Fruit fly (Drosophila melanogaster) whole organism, wandering third instar larva: ENCODE measurements around the gene Vha16-5.
A peak's percentile ranks its signal among the peaks of the same experiment; 100 is the strongest.

Experiments
- Abd-B ChIP-seq: fragments of >200 bp; optimal IDR thresholded peaks from 2 replicates; lab custom pipeline; 2017; ENCODE audit warnings: missing biosample characterization, missing genetic modification characterization
- CG32264 ChIP-seq: fragments of 200-800 bp; sonication (Bioruptor generic); optimal IDR thresholded peaks from 2 replicates; lab custom pipeline; 2016; ENCODE audit warnings: missing biosample characterization, missing genetic modification characterization
- CG9705 ChIP-seq: fragments of 200-800 bp; sonication (Bioruptor generic); optimal IDR thresholded peaks from 2 replicates; lab custom pipeline; 2018; ENCODE audit warnings: missing biosample characterization, mild to moderate bottlenecking, missing genetic modification characterization
- CrebA ChIP-seq: fragments of 200-800 bp; sonication (Bioruptor generic); optimal IDR thresholded peaks from 2 replicates; lab custom pipeline; 2016; ENCODE audit warnings: missing biosample characterization, mild to moderate bottlenecking, missing genetic modification characterization, borderline replicate concordance
- Dfd ChIP-seq: fragments of >200 bp; optimal IDR thresholded peaks from 2 replicates; lab custom pipeline; 2017; ENCODE audit warnings: missing biosample characterization, missing genetic modification characterization
- Dif ChIP-seq: fragments of 200-275, 200-300 bp; sonication (Bioruptor generic); optimal IDR thresholded peaks from 2 replicates; lab custom pipeline; 2018; ENCODE audit warnings: missing biosample characterization, missing genetic modification characterization; ENCODE audit not compliant: partially characterized antibody
- GATAd ChIP-seq: sonication (Bioruptor generic); optimal IDR thresholded peaks from 2 replicates; lab custom pipeline; 2016; ENCODE audit warnings: missing biosample characterization, missing genetic modification characterization
- HLH106 ChIP-seq: fragments of 200-800 bp; optimal IDR thresholded peaks from 3 replicates; lab custom pipeline; 2019; ENCODE audit warnings: missing biosample characterization, mild to moderate bottlenecking, missing genetic modification characterization, moderate library complexity
- Hnf4 ChIP-seq: fragments of 200-800 bp; sonication (Bioruptor generic); optimal IDR thresholded peaks from 2 replicates; lab custom pipeline; 2016; ENCODE audit warnings: missing biosample characterization, mild to moderate bottlenecking, missing genetic modification characterization
- Hr78 ChIP-seq: fragments of >200 bp; optimal IDR thresholded peaks from 2 replicates; lab custom pipeline; 2017; ENCODE audit warnings: missing biosample characterization, missing genetic modification characterization
- Hr83 ChIP-seq: fragments of 200-300 bp; sonication (Bioruptor generic); optimal IDR thresholded peaks from 2 replicates; lab custom pipeline; 2016; ENCODE audit warnings: missing biosample characterization, mild to moderate bottlenecking, missing genetic modification characterization, moderate library complexity; ENCODE audit not compliant: poor library complexity, severe bottlenecking
- Jra ChIP-seq: sonication (Bioruptor generic); optimal IDR thresholded peaks from 2 replicates; lab custom pipeline; 2016; ENCODE audit warnings: missing biosample characterization, missing genetic modification characterization
- Mio ChIP-seq: sonication (Bioruptor generic); optimal IDR thresholded peaks from 2 replicates; lab custom pipeline; 2016; ENCODE audit warnings: missing biosample characterization, missing genetic modification characterization
- Myc ChIP-seq: fragments of >200 bp; optimal IDR thresholded peaks from 2 replicates; lab custom pipeline; 2017
- N ChIP-seq: fragments of >200 bp; optimal IDR thresholded peaks from 2 replicates; lab custom pipeline; 2018; ENCODE audit warnings: missing biosample characterization, missing external identifiers, missing genetic modification characterization
- OdsH ChIP-seq: fragments of 200-800 bp; sonication (Bioruptor generic); optimal IDR thresholded peaks from 2 replicates; lab custom pipeline; 2016; ENCODE audit warnings: missing biosample characterization, mild to moderate bottlenecking, missing genetic modification characterization
- Rel ChIP-seq, 2 experiments: fragments of 200-800 bp; sonication (Bioruptor generic) in 1 of 2; optimal IDR thresholded peaks; 2 replicates in 1 of 2; 3 replicates in 1 of 2; lab custom pipeline; 2016 to 2019; ENCODE audit warnings: mild to moderate bottlenecking in 2 of 2, missing biosample characterization in 2 of 2, missing genetic modification characterization in 2 of 2, moderate library complexity in 1 of 2
- Sp1 ChIP-seq: fragments of 200-800 bp; sonication (Bioruptor generic); optimal IDR thresholded peaks from 3 replicates; lab custom pipeline; 2019; ENCODE audit warnings: missing biosample characterization, mild to moderate bottlenecking, missing genetic modification characterization, moderate library complexity
- Vsx2 ChIP-seq: fragments of 200-300, 225-300 bp; sonication (Bioruptor generic); optimal IDR thresholded peaks from 2 replicates; lab custom pipeline; 2018; ENCODE audit warnings: missing biosample characterization, missing genetic modification characterization; ENCODE audit not compliant: partially characterized antibody
- br ChIP-seq: fragments of 200-800 bp; sonication (Bioruptor generic); optimal IDR thresholded peaks from 2 replicates; lab custom pipeline; 2016; ENCODE audit warnings: missing biosample characterization, missing genetic modification characterization
- brk ChIP-seq: fragments of 200-800 bp; sonication (Bioruptor generic); optimal IDR thresholded peaks from 2 replicates; lab custom pipeline; 2016; ENCODE audit warnings: missing biosample characterization, mild to moderate bottlenecking, missing genetic modification characterization
- dl ChIP-seq, 2 experiments: fragments of 175-275, 200-275 bp in 1 of 2; fragments of 200-275 bp in 1 of 2; sonication (Bioruptor generic); optimal IDR thresholded peaks; lab custom pipeline; 2018; ENCODE audit warnings: mild to moderate bottlenecking in 2 of 2, missing biosample characterization in 2 of 2, missing genetic modification characterization in 2 of 2, moderate library complexity in 2 of 2; ENCODE audit not compliant: partially characterized antibody in 2 of 2, insufficient read depth in 1 of 2
- dmrt93B ChIP-seq: fragments of 200-800 bp; sonication (Bioruptor generic); optimal IDR thresholded peaks from 2 replicates; lab custom pipeline; 2018; ENCODE audit warnings: missing biosample characterization, mild to moderate bottlenecking, missing genetic modification characterization
- dsf ChIP-seq: sonication (Bioruptor generic); optimal IDR thresholded peaks from 2 replicates; lab custom pipeline; 2016; ENCODE audit warnings: missing biosample characterization, missing genetic modification characterization, borderline replicate concordance
- ey ChIP-seq: fragments of 200-800 bp; sonication (Bioruptor generic); optimal IDR thresholded peaks from 2 replicates; lab custom pipeline; 2016; ENCODE audit warnings: missing biosample characterization, missing genetic modification characterization
- foxo ChIP-seq, 2 experiments: fragments of 200-800 bp; sonication (Bioruptor generic); optimal IDR thresholded peaks; 2 replicates in 1 of 2; 3 replicates in 1 of 2; lab custom pipeline; 2016 to 2017; ENCODE audit warnings: missing biosample characterization in 2 of 2, missing genetic modification characterization in 2 of 2
- fru ChIP-seq: fragments of 200-800 bp; sonication (Bioruptor generic); optimal IDR thresholded peaks from 3 replicates; lab custom pipeline; 2016; ENCODE audit warnings: missing biosample characterization, mild to moderate bottlenecking, missing genetic modification characterization
- h ChIP-seq: fragments of 200-800 bp; sonication (Bioruptor generic); optimal IDR thresholded peaks from 3 replicates; lab custom pipeline; 2016; ENCODE audit warnings: missing biosample characterization, mild to moderate bottlenecking, missing genetic modification characterization
- jim ChIP-seq: fragments of 175-275, 200-325 bp; sonication (Bioruptor generic); optimal IDR thresholded peaks from 2 replicates; lab custom pipeline; 2016; ENCODE audit warnings: missing biosample characterization, mild to moderate bottlenecking, missing genetic modification characterization
- lola ChIP-seq: fragments of >200 bp; optimal IDR thresholded peaks from 2 replicates; lab custom pipeline; 2017; ENCODE audit warnings: missing biosample characterization, missing genetic modification characterization
- pan ChIP-seq: fragments of >200 bp; optimal IDR thresholded peaks from 2 replicates; lab custom pipeline; 2017
- psq ChIP-seq: fragments of 200-800 bp; sonication (Bioruptor generic); optimal IDR thresholded peaks from 3 replicates; lab custom pipeline; 2017; ENCODE audit warnings: missing biosample characterization, mild to moderate bottlenecking, missing genetic modification characterization, moderate library complexity
- rgr ChIP-seq: fragments of 200-800 bp; sonication (Bioruptor generic); optimal IDR thresholded peaks from 3 replicates; lab custom pipeline; 2016; ENCODE audit warnings: missing biosample characterization, mild to moderate bottlenecking, missing genetic modification characterization
- sage ChIP-seq: fragments of 200-800 bp; sonication (Bioruptor generic); optimal IDR thresholded peaks from 2 replicates; lab custom pipeline; 2016; ENCODE audit warnings: missing biosample characterization, mild to moderate bottlenecking, missing genetic modification characterization
- sv ChIP-seq: fragments of 200-800 bp; sonication (Bioruptor generic); optimal IDR thresholded peaks from 3 replicates; lab custom pipeline; 2016; ENCODE audit warnings: missing biosample characterization, missing genetic modification characterization
- tai ChIP-seq: sonication (Bioruptor generic); optimal IDR thresholded peaks from 2 replicates; lab custom pipeline; 2016; ENCODE audit warnings: missing biosample characterization, missing genetic modification characterization
- usp ChIP-seq: fragments of >200 bp; optimal IDR thresholded peaks from 2 replicates; lab custom pipeline; 2017; ENCODE audit warnings: missing biosample characterization, missing genetic modification characterization
- woc ChIP-seq: sonication (Bioruptor generic); optimal IDR thresholded peaks from 2 replicates; lab custom pipeline; 2016; ENCODE audit warnings: missing biosample characterization, mild to moderate bottlenecking, missing genetic modification characterization

The Vha16-5 gene

DNA sequence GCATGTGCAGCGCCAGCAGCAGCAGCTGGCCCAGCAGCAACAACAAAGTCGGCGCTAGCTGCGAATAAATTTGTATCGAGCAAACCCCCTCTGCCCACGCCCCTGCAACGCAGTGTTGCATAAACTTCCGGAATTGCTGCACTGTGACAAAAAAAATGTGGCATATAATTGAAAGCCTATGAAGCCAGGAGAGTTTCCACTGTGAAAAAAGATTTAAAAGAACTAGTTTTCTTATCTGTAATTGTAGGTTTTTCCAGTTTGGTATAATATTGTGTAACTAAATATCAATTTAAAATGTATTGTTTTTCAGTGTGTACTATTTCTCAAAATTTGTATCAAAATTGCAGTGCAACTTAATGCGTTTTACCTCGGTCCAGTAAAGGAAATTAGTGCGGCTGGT lies 11.4 kb upstream of the Vha16-5 start:
- no peak for TF ChIP-seq sv (GFP tag; lab: Kevin White, UChicago)
- no peak for TF ChIP-seq woc (GFP tag; lab: Kevin White, UChicago)
- no peak for TF ChIP-seq rgr (GFP tag; lab: Kevin White, UChicago)
- TF ChIP-seq sage = no peak
- no peak for TF ChIP-seq Dif
- no peak for TF ChIP-seq h (GFP tag; lab: Kevin White, UChicago)
- no peak for TF ChIP-seq lola (GFP tag; lab: Kevin White, UChicago)

- TF ChIP-seq lola (GFP tag; lab: Kevin White, UChicago) (no peak), tai (GFP tag; lab: Kevin White, UChicago) (no peak), sv (GFP tag; lab: Kevin White, UChicago) (no peak), CrebA (no peak), Hr78 (GFP tag; lab: Kevin White, UChicago) (no peak), GATAd (GFP tag; lab: Kevin White, UChicago) (no peak), br (GFP tag; lab: Kevin White, UChicago) (no peak), usp (GFP tag; lab: Kevin White, UChicago) (no peak), brk (GFP tag; lab: Kevin White, UChicago) (no peak)
- TF ChIP-seq, all 38 proteins: peak for 0
Measured at dm6 chr2L:10743714-10744113, 6.9 kb upstream of the Vha16-5 start, which contains the start of gene CG6729. Gene CG6729 (minus strand): TSS chr2L:10743935.

DNA sequence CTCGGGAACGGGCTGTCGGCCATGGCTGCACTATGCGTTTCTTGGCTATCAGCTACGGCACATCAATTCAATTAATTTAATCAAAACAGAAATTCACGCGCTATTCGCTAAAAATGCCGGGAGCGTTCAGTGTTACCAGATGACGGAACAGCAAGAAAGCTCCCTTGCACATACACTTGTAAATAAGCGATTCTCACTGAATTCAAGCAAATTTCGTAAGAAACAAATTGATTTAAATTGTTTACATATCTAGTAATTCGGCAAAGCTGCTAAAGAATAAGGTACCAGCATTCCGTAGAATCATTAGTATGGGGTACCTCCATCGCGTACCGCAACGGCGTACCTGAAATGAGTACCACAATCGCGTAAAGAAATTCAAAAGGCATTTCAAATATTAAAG lies 920 bp downstream of the Vha16-5 start, which contains the start of gene Nup107:
Gene Nup107, minus strand, starts transcription at position 149 of the 400 bp plus-strand sequence.
- TF ChIP-seq ey (GFP tag; lab: Kevin White, UChicago) (no peak), sage (no peak), foxo (GFP tag; optimal IDR thresholded peaks at IDR 0.05; lab: Kevin White, UChicago) (no peak), CrebA (no peak), Mio (GFP tag; lab: Kevin White, UChicago) (no peak), Rel (GFP tag; optimal IDR thresholded peaks at IDR 0.05; lab: Kevin White, UChicago) (no peak), Rel (tag; optimal IDR thresholded peaks at IDR 0.05; lab: Kevin White, UChicago) (no peak), N (peak; percentile 81)

- TF ChIP-seq CG9705 (GFP tag; lab: Kevin White, UChicago) = peak; percentile 30
- no peak for TF ChIP-seq CrebA
- no peak for TF ChIP-seq Mio (GFP tag; lab: Kevin White, UChicago)
- no peak for TF ChIP-seq Dfd (GFP tag; lab: Kevin White, UChicago)
- no peak for TF ChIP-seq Dif
- TF ChIP-seq pan (lab: Kevin White, UChicago) = no peak
- TF ChIP-seq lola (GFP tag; lab: Kevin White, UChicago) = no peak
- peak; percentile 30 for TF ChIP-seq psq (GFP tag; lab: Kevin White, UChicago)
- no peak for TF ChIP-seq dmrt93B
- no peak for TF ChIP-seq brk (GFP tag; lab: Kevin White, UChicago)
- no peak for TF ChIP-seq Hr78 (GFP tag; lab: Kevin White, UChicago)
- no peak for TF ChIP-seq foxo (GFP tag; optimal IDR thresholded peaks at IDR 0.05; lab: Kevin White, UChicago)
- no peak for TF ChIP-seq usp (GFP tag; lab: Kevin White, UChicago)
- no peak for TF ChIP-seq CG32264
- no peak for TF ChIP-seq Hr83 (GFP tag; lab: Kevin White, UChicago)
- TF ChIP-seq woc (GFP tag; lab: Kevin White, UChicago) = no peak
- TF ChIP-seq rgr (GFP tag; lab: Kevin White, UChicago) = no peak
- TF ChIP-seq OdsH (GFP tag; lab: Kevin White, UChicago) = peak; percentile 37
- no peak for TF ChIP-seq jim
- no peak for TF ChIP-seq sage
- no peak for TF ChIP-seq Myc
- TF ChIP-seq Jra = no peak
- no peak for TF ChIP-seq Sp1 (GFP tag; lab: Kevin White, UChicago)
- TF ChIP-seq Abd-B (GFP tag; lab: Kevin White, UChicago) = no peak
- TF ChIP-seq Vsx2 (GFP tag; lab: Kevin White, UChicago) = no peak
- TF ChIP-seq Rel (GFP tag; optimal IDR thresholded peaks at IDR 0.05; lab: Kevin White, UChicago) = no peak
- peak; percentile 75 for TF ChIP-seq Rel (tag; optimal IDR thresholded peaks at IDR 0.05; lab: Kevin White, UChicago)
- TF ChIP-seq Hnf4 (GFP tag; lab: Kevin White, UChicago) = no peak
- TF ChIP-seq ey (GFP tag; lab: Kevin White, UChicago) = peak; percentile 55
- peak; percentile 32 for TF ChIP-seq fru (GFP tag; lab: Kevin White, UChicago)
- TF ChIP-seq h (GFP tag; lab: Kevin White, UChicago) = peak; percentile 65
- TF ChIP-seq GATAd (GFP tag; lab: Kevin White, UChicago) = peak; percentile 15
- no peak for TF ChIP-seq sv (GFP tag; lab: Kevin White, UChicago)
- no peak for TF ChIP-seq tai (GFP tag; lab: Kevin White, UChicago)
- no peak for TF ChIP-seq dl (GFP tag; optimal IDR thresholded peaks at IDR 0.05; lab: Kevin White, UChicago; ENCODE audit: insufficient read depth in 1 of 2, partially characterized antibody in 2 of 2)
- TF ChIP-seq N = no peak
- TF ChIP-seq HLH106 (tag; lab: Kevin White, UChicago) = peak; percentile 58
- TF ChIP-seq dsf = no peak
- peak; percentile 21 for TF ChIP-seq br (GFP tag; lab: Kevin White, UChicago)
Measured at dm6 chr2L:10732343-10732808, 4.5 kb downstream of the Vha16-5 start, which contains the start of the genes EMC3 and Dpy-30L1. Gene EMC3 (minus strand): TSS chr2L:10732423. Gene Dpy-30L1 (plus strand): TSS chr2L:10732653.
